Worm (Caenorhabditis elegans) whole organism, L2 larva: ENCODE measurements around the gene C16C8.26.

Experiments used
- C34F6.9 ChIP-seq: fragments of 150-350 bp; optimal IDR thresholded peaks from 2 replicates; lab custom pipeline; 2014; ENCODE audit warnings: missing biosample characterization, missing genetic modification characterization
- F13H6.1 ChIP-seq: sonication (generic microtip); optimal IDR thresholded peaks from 2 replicates; lab custom pipeline; 2016; ENCODE audit warnings: missing genetic modification characterization, missing compliant biosample characterization
- R02D3.7 ChIP-seq: fragments of 150-350 bp; optimal IDR thresholded peaks from 2 replicates; lab custom pipeline; 2014; ENCODE audit warnings: missing biosample characterization, missing genetic modification characterization
- Y55F3AM.14 ChIP-seq: fragments of 200-800 bp; sonication (Bioruptor generic); optimal IDR thresholded peaks from 2 replicates; lab custom pipeline; 2018; ENCODE audit warnings: mild to moderate bottlenecking, missing genetic modification characterization, missing compliant biosample characterization
- ZK546.5 ChIP-seq: sonication (generic microtip); optimal IDR thresholded peaks from 2 replicates; lab custom pipeline; 2017; ENCODE audit warnings: missing biosample characterization, missing genetic modification characterization
- alr-1 ChIP-seq: fragments of 150-350 bp; optimal IDR thresholded peaks from 2 replicates; lab custom pipeline; 2014; ENCODE audit warnings: missing biosample characterization, missing genetic modification characterization
- aly-2 ChIP-seq: fragments of 150-350 bp; optimal IDR thresholded peaks from 2 replicates; lab custom pipeline; 2014; ENCODE audit warnings: missing biosample characterization, missing genetic modification characterization
- ama-1 ChIP-seq: fragments of 150-350 bp; optimal IDR thresholded peaks from 2 replicates; lab custom pipeline; 2018; ENCODE audit warnings: inconsistent platforms
- ceh-82 ChIP-seq: fragments of 150-350 bp; optimal IDR thresholded peaks from 2 replicates; lab custom pipeline; 2014; ENCODE audit warnings: missing biosample characterization, missing genetic modification characterization
- crh-2 ChIP-seq: sonication (generic microtip); optimal IDR thresholded peaks from 2 replicates; lab custom pipeline; 2017; ENCODE audit warnings: missing biosample characterization, missing genetic modification characterization
- dmd-4 ChIP-seq: sonication (generic microtip); optimal IDR thresholded peaks from 2 replicates; lab custom pipeline; 2017; ENCODE audit warnings: missing biosample characterization, missing genetic modification characterization
- egl-27 ChIP-seq: sonication (generic microtip); optimal IDR thresholded peaks from 3 replicates; lab custom pipeline; 2017; ENCODE audit warnings: missing biosample characterization, missing genetic modification reagents, missing genetic modification characterization
- elt-1 ChIP-seq: fragments of 150-350 bp; optimal IDR thresholded peaks from 2 replicates; lab custom pipeline; 2014; ENCODE audit warnings: missing biosample characterization, missing genetic modification characterization
- fos-1 ChIP-seq: fragments of 150-350 bp; optimal IDR thresholded peaks from 2 replicates; lab custom pipeline; 2014; ENCODE audit warnings: missing biosample characterization, missing genetic modification characterization
- gmeb-1 ChIP-seq: fragments of 150-350 bp; optimal IDR thresholded peaks from 2 replicates; lab custom pipeline; 2014; ENCODE audit warnings: missing biosample characterization, missing genetic modification characterization
- lin-11 ChIP-seq: fragments of 150-350 bp; sonication (generic microtip); optimal IDR thresholded peaks from 2 replicates; lab custom pipeline; 2014; ENCODE audit warnings: missing biosample characterization, missing genetic modification characterization, inconsistent platforms, mixed read lengths
- lin-13 ChIP-seq: fragments of 150-350 bp; optimal IDR thresholded peaks from 2 replicates; lab custom pipeline; 2014; ENCODE audit warnings: missing biosample characterization, missing genetic modification reagents, missing genetic modification characterization
- lin-39 ChIP-seq: fragments of 150-350 bp; optimal IDR thresholded peaks from 2 replicates; lab custom pipeline; 2014; ENCODE audit warnings: missing biosample characterization, missing genetic modification reagents, missing genetic modification characterization
- lsy-2 ChIP-seq, 2 experiments: fragments of 150-350 bp in 1 of 2; sonication (generic microtip) in 1 of 2; optimal IDR thresholded peaks; 2 replicates each; lab custom pipeline; 2014 to 2017; ENCODE audit warnings: missing biosample characterization in 2 of 2, missing genetic modification characterization in 2 of 2
- mbf-1 ChIP-seq: sonication (generic microtip); optimal IDR thresholded peaks from 2 replicates; lab custom pipeline; 2017; ENCODE audit warnings: missing biosample characterization, missing genetic modification characterization
- mdl-1 ChIP-seq, 2 experiments: fragments of 150-350 bp in 1 of 2; sonication (generic microtip) in 1 of 2; optimal IDR thresholded peaks; 2 replicates each; lab custom pipeline; 2017; ENCODE audit warnings: missing biosample characterization in 2 of 2, missing genetic modification characterization in 2 of 2
- nhr-10 ChIP-seq: sonication (generic microtip); optimal IDR thresholded peaks from 2 replicates; lab custom pipeline; 2017; ENCODE audit warnings: missing biosample characterization, missing genetic modification characterization
- nhr-11 ChIP-seq: fragments of 150-350 bp; optimal IDR thresholded peaks from 2 replicates; lab custom pipeline; 2014; ENCODE audit warnings: missing biosample characterization, missing genetic modification characterization
- nhr-12 ChIP-seq: fragments of 150-350 bp; optimal IDR thresholded peaks from 2 replicates; lab custom pipeline; 2014; ENCODE audit warnings: missing biosample characterization, missing genetic modification characterization
- nhr-129 ChIP-seq: fragments of 150-350 bp; optimal IDR thresholded peaks from 2 replicates; lab custom pipeline; 2014; ENCODE audit warnings: missing biosample characterization, missing genetic modification characterization
- nhr-21 ChIP-seq: fragments of 150-350 bp; optimal IDR thresholded peaks from 2 replicates; lab custom pipeline; 2014; ENCODE audit warnings: missing biosample characterization, missing genetic modification characterization
- nhr-25 ChIP-seq: fragments of 150-350 bp; sonication (generic microtip); optimal IDR thresholded peaks from 3 replicates; lab custom pipeline; 2014; ENCODE audit warnings: missing biosample characterization, missing genetic modification characterization
- nhr-77 ChIP-seq: fragments of 150-350 bp; optimal IDR thresholded peaks from 2 replicates; lab custom pipeline; 2014; ENCODE audit warnings: missing biosample characterization, missing genetic modification characterization
- peb-1 ChIP-seq: fragments of 150-350 bp; optimal IDR thresholded peaks from 2 replicates; lab custom pipeline; 2014; ENCODE audit warnings: missing biosample characterization, missing genetic modification characterization
- sem-4 ChIP-seq: fragments of 150-350 bp; optimal IDR thresholded peaks from 2 replicates; lab custom pipeline; 2014; ENCODE audit warnings: missing biosample characterization, missing genetic modification reagents, missing genetic modification characterization
- skn-1 ChIP-seq: sonication (generic microtip); optimal IDR thresholded peaks from 2 replicates; lab custom pipeline; 2017; ENCODE audit warnings: missing biosample characterization, missing genetic modification characterization
- sma-3 ChIP-seq: sonication (generic microtip); optimal IDR thresholded peaks from 2 replicates; lab custom pipeline; 2016; ENCODE audit warnings: missing genetic modification reagents, missing genetic modification characterization, missing compliant biosample characterization
- snpc-4 ChIP-seq: fragments of 150-350 bp; optimal IDR thresholded peaks from 2 replicates; lab custom pipeline; 2014; ENCODE audit warnings: missing biosample characterization, missing genetic modification characterization
- unc-55 ChIP-seq: fragments of 150-350 bp; sonication (generic microtip); optimal IDR thresholded peaks from 3 replicates; lab custom pipeline; 2014; ENCODE audit warnings: missing biosample characterization, missing genetic modification reagents, missing genetic modification characterization
- zag-1 ChIP-seq: fragments of 150-350 bp; optimal IDR thresholded peaks from 2 replicates; lab custom pipeline; 2014; ENCODE audit warnings: missing biosample characterization, missing genetic modification characterization

C16C8.26 gene

DNA sequence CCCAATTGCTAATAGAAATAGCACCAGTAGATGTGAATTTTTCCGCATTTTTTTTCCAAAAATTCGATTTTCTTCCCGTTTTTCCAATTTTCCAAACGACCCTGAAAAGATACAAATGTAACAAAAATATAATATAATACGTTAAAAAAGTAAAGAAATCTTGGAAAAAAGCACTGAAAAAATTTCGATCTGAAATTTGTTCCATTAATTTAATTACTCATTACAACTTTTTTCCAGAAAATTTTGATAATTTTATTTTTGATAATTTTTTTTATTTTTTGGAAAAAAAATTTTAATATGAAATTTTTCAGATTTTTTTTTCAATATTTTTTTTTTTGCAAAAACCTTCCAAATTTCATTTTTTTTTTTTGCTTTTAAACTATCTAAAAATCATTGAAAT, 21.7 kb downstream of the C16C8.26 start, which contains the start of gene skpo-2 (continued):
- TF ChIP-seq ZK546.5 (tag; lab: Kevin White, UChicago), result no peak

DNA sequence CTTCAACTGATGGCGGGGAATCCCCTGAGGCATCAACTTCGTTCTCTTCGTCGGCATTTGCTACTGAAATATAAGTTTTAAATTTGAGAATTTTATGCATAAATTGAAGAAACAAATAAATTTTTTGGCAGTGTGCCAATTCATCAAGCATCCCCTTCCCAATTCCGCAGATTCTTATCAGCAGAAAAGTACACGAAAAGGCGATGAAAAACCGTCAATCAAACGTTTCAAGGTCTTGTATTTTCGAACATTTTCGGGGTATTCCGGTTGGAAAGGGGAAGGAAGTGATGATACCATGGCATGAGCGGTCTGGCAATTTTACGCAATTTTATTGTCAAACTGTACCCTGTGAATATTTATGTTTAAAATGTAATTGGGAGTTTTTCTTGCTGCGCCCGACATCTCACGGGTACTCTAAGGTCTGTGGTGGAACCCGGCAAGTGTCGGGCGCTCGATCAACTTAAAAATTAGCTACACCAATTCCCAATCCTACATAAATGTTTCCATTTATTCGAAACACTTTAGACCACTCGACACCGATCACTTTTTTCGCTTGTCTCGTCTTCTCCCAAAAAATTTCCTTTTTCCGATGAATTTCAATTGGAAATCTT, 23.1 kb downstream of the C16C8.26 start:
- TF ChIP-seq nhr-77 (no peak), elt-1 (tag; lab: Kevin White, UChicago) (no peak), lin-13 (GFP tag; lab: Kevin White, UChicago) (no peak), lsy-2 (tag; optimal IDR thresholded peaks at IDR 0.05; lab: Kevin White, UChicago) (no peak), alr-1 (no peak), zag-1 (no peak), mdl-1 (tag; optimal IDR thresholded peaks at IDR 0.05; lab: Kevin White, UChicago) (no peak), snpc-4 (tag; lab: Kevin White, UChicago) (peak; percentile 67), lin-11 (tag; lab: Kevin White, UChicago) (no peak), sem-4 (tag; lab: Kevin White, UChicago) (no peak), nhr-11 (tag; lab: Kevin White, UChicago) (no peak), fos-1 (tag; lab: Kevin White, UChicago) (no peak), nhr-25 (tag; lab: Kevin White, UChicago) (peak; percentile 26)
- TF ChIP-seq, all 48 proteins: peak for 2

DNA sequence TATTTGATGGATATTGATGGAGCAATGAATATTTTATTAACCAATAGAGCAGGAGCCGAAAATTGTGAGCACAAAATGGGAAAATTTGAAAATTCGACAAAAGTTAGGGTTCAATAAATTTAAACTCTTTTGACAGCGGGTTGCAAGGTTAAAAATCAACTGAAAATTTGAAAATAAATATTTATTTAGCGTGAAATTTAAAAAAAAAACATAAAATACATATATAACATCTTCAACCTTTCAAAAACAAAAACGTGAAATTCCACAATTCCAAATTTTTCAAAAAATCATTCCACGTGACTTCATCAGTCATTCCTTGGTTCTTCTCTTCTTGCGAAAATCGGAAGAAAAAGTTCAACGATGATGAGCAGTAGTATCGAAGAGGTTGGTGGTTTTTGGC, 28.7 kb downstream of the C16C8.26 start, which contains the start of gene C16C8.18:
Gene C16C8.18 (plus strand): TSS at position 301 of the 400 bp plus-strand sequence.
- TF ChIP-seq gmeb-1, result no peak
- TF ChIP-seq unc-55 (GFP tag; lab: Kevin White, UChicago), result peak; percentile 27

DNA sequence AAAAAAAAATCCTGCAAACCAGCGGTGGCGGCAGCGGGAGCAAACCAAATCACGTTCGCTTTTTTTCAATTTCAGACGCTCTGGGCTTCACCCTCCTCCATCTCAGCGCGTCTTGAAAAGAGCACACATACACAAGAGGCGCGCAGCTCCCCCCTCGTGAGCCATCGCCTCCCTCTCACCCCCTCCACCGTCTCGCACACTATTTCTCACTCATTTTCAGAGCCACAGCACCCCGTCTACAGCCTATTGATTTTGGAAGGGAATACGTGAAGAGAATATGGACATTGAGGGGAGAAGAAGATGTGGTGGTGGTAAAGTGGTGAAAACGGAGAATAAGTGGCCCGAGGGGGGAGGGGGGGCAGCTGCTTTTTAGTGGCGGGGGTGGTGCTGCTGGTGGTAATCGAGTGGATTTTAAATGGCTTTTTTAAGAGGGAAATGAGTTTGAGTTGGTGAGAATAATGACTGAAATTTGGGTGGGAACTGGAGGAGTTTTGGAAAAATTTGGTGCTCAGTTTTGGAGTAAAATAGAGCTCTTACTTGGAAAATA, 29.9 kb downstream of the C16C8.26 start:
- TF ChIP-seq C34F6.9 (peak; percentile 56), ceh-82 (tag; lab: Kevin White, UChicago) (no peak), lin-11 (tag; lab: Kevin White, UChicago) (peak; percentile 66), nhr-10 (no peak), mbf-1 (tag; lab: Kevin White, UChicago) (no peak), nhr-129 (tag; lab: Kevin White, UChicago) (peak; percentile 22), alr-1 (no peak), nhr-12 (tag; lab: Kevin White, UChicago) (no peak), snpc-4 (tag; lab: Kevin White, UChicago) (peak; percentile 12), F13H6.1 (tag; lab: Kevin White, UChicago) (peak; percentile 1), R02D3.7 (tag; lab: Kevin White, UChicago) (no peak), lin-13 (GFP tag; lab: Kevin White, UChicago) (peak; percentile 17), nhr-25 (tag; lab: Kevin White, UChicago) (no peak), crh-2 (tag; lab: Kevin White, UChicago) (peak; percentile 0), unc-55 (GFP tag; lab: Kevin White, UChicago) (peak; percentile 73), ama-1 (lab: Kevin White, UChicago) (no peak), Y55F3AM.14 (GFP tag; lab: Kevin White, UChicago) (no peak), mdl-1 (tag; optimal IDR thresholded peaks at IDR 0.05; lab: Kevin White, UChicago) (peak in 1 of 2 experiments; percentile 51), aly-2 (no peak), lsy-2 (tag; optimal IDR thresholded peaks at IDR 0.05; lab: Kevin White, UChicago) (peak in 1 of 2 experiments; percentile 49), zag-1 (peak; percentile 9), lin-39 (tag; lab: Kevin White, UChicago) (no peak)

DNA sequence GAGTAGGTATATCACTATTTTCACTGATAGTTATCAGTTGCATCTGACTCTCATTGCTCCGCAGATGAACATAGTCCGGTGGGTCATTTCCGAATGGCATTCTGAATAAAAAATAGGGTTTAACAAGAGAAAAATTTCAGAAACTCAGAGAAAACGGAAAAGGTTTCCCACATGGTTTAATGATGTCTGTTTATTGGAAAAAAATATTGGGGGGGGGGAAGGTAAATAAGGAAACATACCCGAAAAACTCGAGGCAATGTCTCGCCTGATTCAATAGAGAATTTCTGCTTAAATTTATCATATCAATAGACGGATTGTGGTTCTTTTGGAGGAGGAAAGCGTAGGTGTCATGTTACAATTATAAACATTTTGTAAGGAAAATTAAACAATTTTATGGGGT, 32.7 kb downstream of the C16C8.26 start, which contains the start of gene nep-11:
Gene nep-11 (minus strand): TSS at position 101 of the 400 bp plus-strand sequence.
- TF ChIP-seq nhr-77 (no peak), nhr-10 (no peak), nhr-129 (tag; lab: Kevin White, UChicago) (no peak), sma-3 (no peak), egl-27 (tag; lab: Kevin White, UChicago) (no peak), nhr-21 (tag; lab: Kevin White, UChicago) (no peak), dmd-4 (tag; lab: Kevin White, UChicago) (no peak), ama-1 (lab: Kevin White, UChicago) (no peak), gmeb-1 (no peak), skn-1 (no peak), peb-1 (tag; lab: Kevin White, UChicago) (no peak), unc-55 (GFP tag; lab: Kevin White, UChicago) (no peak), crh-2 (tag; lab: Kevin White, UChicago) (no peak)
- TF ChIP-seq, all 48 proteins: peak for 0
